Worm (Caenorhabditis elegans) whole organism, young adult: Measurements from ENCODE around the gene srbc-21.

Experiments
- B0019.2 ChIP-seq: fragments of 200-800 bp; sonication (Bioruptor generic); conservative IDR thresholded peaks from 2 replicates; pipeline ENCODE4 v1.3.6; 2022; ENCODE audit warnings: missing genetic modification reagents, missing genetic modification characterization, missing compliant biosample characterization
- B0035.1 ChIP-seq: sonication (generic microtip); optimal IDR thresholded peaks from 2 replicates; lab custom pipeline; 2016; ENCODE audit warnings: missing genetic modification characterization, mild to moderate bottlenecking, missing compliant biosample characterization, missing genotype, missing genetic modification reagents
- B0336.3 ChIP-seq: fragments of 200-800 bp; sonication (Bioruptor generic); IDR thresholded peaks from 2 replicates; pipeline ENCODE4 v1.3.6; 2022; ENCODE audit warnings: missing genetic modification characterization, missing compliant biosample characterization
- C06A6.2 ChIP-seq: fragments of 200-800 bp; sonication (Bioruptor generic); conservative IDR thresholded peaks from 2 replicates; pipeline ENCODE4 v1.3.6; 2022; ENCODE audit warnings: missing genetic modification characterization, missing compliant biosample characterization
- F33H1.4 ChIP-seq: fragments of 200-800 bp; sonication (Bioruptor generic); IDR thresholded peaks from 2 replicates; pipeline ENCODE4 v1.3.6; 2022; ENCODE audit warnings: missing genetic modification reagents, missing genetic modification characterization, missing compliant biosample characterization
- F37B4.10 ChIP-seq: fragments of 200-800 bp; sonication (Bioruptor generic); IDR thresholded peaks from 2 replicates; pipeline ENCODE4 v1.3.6; 2022; ENCODE audit warnings: missing genetic modification characterization, missing compliant biosample characterization
- F49E8.2 ChIP-seq: sonication (generic microtip); optimal IDR thresholded peaks from 3 replicates; lab custom pipeline; 2017; ENCODE audit warnings: missing genetic modification characterization, mild to moderate bottlenecking, missing compliant biosample characterization, antibody characterized with exemption, moderate library complexity; ENCODE audit not compliant: insufficient read depth
- F57A8.1 ChIP-seq: fragments of 200-800 bp; sonication (Bioruptor generic); optimal IDR thresholded peaks from 2 replicates; lab custom pipeline; 2018; ENCODE audit warnings: mild to moderate bottlenecking, missing genetic modification characterization, moderate library complexity, missing compliant biosample characterization
- F57C9.4 ChIP-seq: sonication (generic microtip); optimal IDR thresholded peaks from 2 replicates; lab custom pipeline; 2017; ENCODE audit warnings: mild to moderate bottlenecking, missing genetic modification characterization, missing compliant biosample characterization
- K11D2.4 ChIP-seq: fragments of 200-800 bp; sonication (Bioruptor generic); IDR thresholded peaks from 2 replicates; pipeline ENCODE4 v1.3.6; 2022; ENCODE audit warnings: missing genetic modification reagents, missing genetic modification characterization, missing compliant biosample characterization
- Y56A3A.18 ChIP-seq: fragments of 200-800 bp; sonication (Bioruptor generic); IDR thresholded peaks from 2 replicates; pipeline ENCODE4 v1.3.6; 2022; ENCODE audit warnings: missing genetic modification reagents, missing genetic modification characterization, missing compliant biosample characterization
- Y79H2A.3 ChIP-seq: fragments of 200-800 bp; sonication (Bioruptor generic); conservative IDR thresholded peaks from 2 replicates; pipeline ENCODE4 v1.3.6; 2022; ENCODE audit warnings: missing genetic modification reagents, missing genetic modification characterization, missing compliant biosample characterization
- ZK185.1 ChIP-seq: sonication (generic microtip); optimal IDR thresholded peaks from 2 replicates; lab custom pipeline; 2016; ENCODE audit warnings: mild to moderate bottlenecking, missing genetic modification characterization, missing compliant biosample characterization; ENCODE audit not compliant: poor library complexity, severe bottlenecking
- atf-7 ChIP-seq: sonication (generic microtip); optimal IDR thresholded peaks from 2 replicates; lab custom pipeline; 2017; ENCODE audit warnings: mild to moderate bottlenecking, missing genetic modification characterization, missing compliant biosample characterization
- attf-5 ChIP-seq: fragments of 200-800 bp; sonication (Bioruptor generic); optimal IDR thresholded peaks from 2 replicates; lab custom pipeline; 2018; ENCODE audit warnings: mild to moderate bottlenecking, missing genetic modification characterization, missing compliant biosample characterization
- attf-6 ChIP-seq: fragments of 200-800 bp; sonication (Bioruptor generic); IDR thresholded peaks from 2 replicates; pipeline ENCODE4 v1.3.6; 2022; ENCODE audit warnings: missing genetic modification reagents, missing genetic modification characterization, missing compliant biosample characterization
- cebp-1 ChIP-seq, 2 experiments: fragments of 200-800 bp in 1 of 2; sonication (Bioruptor generic) in 1 of 2; sonication (generic microtip) in 1 of 2; IDR thresholded peaks in 1 of 2; optimal IDR thresholded peaks in 1 of 2; 2 replicates each; pipeline versions ENCODE4 v1.3.6 to Lab custom; 2017 to 2022; ENCODE audit warnings: missing compliant biosample characterization in 2 of 2, missing genetic modification characterization in 2 of 2, mild to moderate bottlenecking in 1 of 2, missing genetic modification reagents in 1 of 2, moderate library complexity in 1 of 2
- die-1 ChIP-seq: sonication (generic microtip); optimal IDR thresholded peaks from 2 replicates; lab custom pipeline; 2016; ENCODE audit warnings: missing genotype, mild to moderate bottlenecking, missing genetic modification characterization, missing compliant biosample characterization
- dpl-1 ChIP-seq: fragments of 150-350 bp; optimal IDR thresholded peaks from 2 replicates; lab custom pipeline; 2014; ENCODE audit warnings: missing biosample characterization, missing genetic modification reagents, missing genetic modification characterization
- fkh-3 ChIP-seq: sonication (generic microtip); optimal IDR thresholded peaks from 2 replicates; lab custom pipeline; 2016; ENCODE audit warnings: mild to moderate bottlenecking, missing genetic modification characterization, missing compliant biosample characterization
- hmg-1.2 ChIP-seq: fragments of 200-800 bp; sonication (Bioruptor generic); IDR thresholded peaks from 2 replicates; pipeline ENCODE4 v1.3.6; 2022; ENCODE audit warnings: missing genetic modification reagents, missing genetic modification characterization, missing compliant biosample characterization
- hsf-1 ChIP-seq: fragments of 200-800 bp; sonication (Bioruptor generic); IDR thresholded peaks from 2 replicates; pipeline ENCODE4 v1.3.6; 2022; ENCODE audit warnings: missing genetic modification reagents, missing genetic modification characterization, missing compliant biosample characterization
- let-607 ChIP-seq, 2 experiments: fragments of 200-800 bp in 1 of 2; sonication (Bioruptor generic) in 1 of 2; sonication (generic microtip) in 1 of 2; optimal IDR thresholded peaks; 2 replicates each; lab custom pipeline; 2016 to 2018; ENCODE audit warnings: mild to moderate bottlenecking in 2 of 2, missing compliant biosample characterization in 2 of 2, missing genetic modification characterization in 2 of 2, moderate library complexity in 2 of 2, missing genotype in 1 of 2
- lin-54 ChIP-seq: fragments of 200-800 bp; sonication (Bioruptor generic); optimal IDR thresholded peaks from 2 replicates; lab custom pipeline; 2018; ENCODE audit warnings: mild to moderate bottlenecking, missing genetic modification characterization, missing compliant biosample characterization
- lsl-1 ChIP-seq: fragments of 200-800 bp; sonication (Bioruptor generic); optimal IDR thresholded peaks from 2 replicates; lab custom pipeline; 2018; ENCODE audit warnings: mild to moderate bottlenecking, missing genetic modification characterization, moderate library complexity, missing compliant biosample characterization
- mes-4 ChIP-seq: sonication (generic microtip); optimal IDR thresholded peaks from 2 replicates; lab custom pipeline; 2016; ENCODE audit warnings: missing genotype, missing genetic modification characterization, missing compliant biosample characterization
- mxl-1 ChIP-seq: sonication (generic microtip); optimal IDR thresholded peaks from 2 replicates; lab custom pipeline; 2016; ENCODE audit warnings: missing genetic modification characterization, missing compliant biosample characterization
- nfya-1 ChIP-seq: sonication (generic microtip); optimal IDR thresholded peaks from 2 replicates; lab custom pipeline; 2017; ENCODE audit warnings: antibody characterized with exemption, missing compliant biosample characterization, missing genetic modification characterization, borderline replicate concordance; ENCODE audit not compliant: insufficient read depth
- nfyb-1 ChIP-seq: fragments of 200-800 bp; sonication (Bioruptor generic); IDR thresholded peaks from 2 replicates; pipeline ENCODE4 v1.3.6; 2022; ENCODE audit warnings: missing genetic modification reagents, missing genetic modification characterization, missing compliant biosample characterization
- nhr-80 ChIP-seq: sonication (generic microtip); optimal IDR thresholded peaks from 2 replicates; lab custom pipeline; 2016; ENCODE audit warnings: missing genetic modification characterization, missing compliant biosample characterization
- snpc-1.1 ChIP-seq: sonication (generic microtip); optimal IDR thresholded peaks from 2 replicates; lab custom pipeline; 2017; ENCODE audit warnings: missing genetic modification characterization, mild to moderate bottlenecking, missing compliant biosample characterization, antibody characterized with exemption, moderate library complexity, missing genotype, missing genetic modification reagents; ENCODE audit not compliant: insufficient read depth
- snpc-4 ChIP-seq, 5 experiments: fragments of 150-350 bp in 1 of 5; sonication (generic microtip) in 4 of 5; optimal IDR thresholded peaks; 2 replicates each; lab custom pipeline; 2014 to 2018; ENCODE audit warnings: missing genetic modification characterization in 5 of 5, missing biosample characterization in 3 of 5, antibody characterized with exemption in 2 of 5, mild to moderate bottlenecking in 2 of 5, missing compliant biosample characterization in 2 of 5, missing genotype in 2 of 5, moderate library complexity in 2 of 5, missing genetic modification reagents in 1 of 5
- sptf-2 ChIP-seq: fragments of 200-800 bp; sonication (Bioruptor generic); optimal IDR thresholded peaks from 2 replicates; lab custom pipeline; 2018; ENCODE audit warnings: mild to moderate bottlenecking, missing genetic modification characterization, missing compliant biosample characterization
- tlf-1 ChIP-seq: fragments of 200-800 bp; sonication (Bioruptor generic); optimal IDR thresholded peaks from 2 replicates; lab custom pipeline; 2018; ENCODE audit warnings: mild to moderate bottlenecking, missing genetic modification characterization, missing compliant biosample characterization
- zfh-2 ChIP-seq: fragments of 200-800 bp; sonication (Bioruptor generic); conservative IDR thresholded peaks from 2 replicates; pipeline ENCODE4 v1.3.6; 2022; ENCODE audit warnings: missing genetic modification reagents, missing genetic modification characterization, missing compliant biosample characterization
- ztf-22 ChIP-seq: fragments of 200-800 bp; sonication (Bioruptor generic); optimal IDR thresholded peaks from 2 replicates; lab custom pipeline; 2018; ENCODE audit warnings: mild to moderate bottlenecking, missing genetic modification characterization, moderate library complexity, missing compliant biosample characterization
- ztf-25 ChIP-seq: fragments of 200-800 bp; sonication (Bioruptor generic); IDR thresholded peaks from 2 replicates; pipeline ENCODE4 v1.3.6; 2022; ENCODE audit warnings: missing genetic modification reagents, missing genetic modification characterization, missing compliant biosample characterization
- ztf-28 ChIP-seq: fragments of 200-800 bp; sonication (Bioruptor generic); IDR thresholded peaks from 2 replicates; pipeline ENCODE4 v1.3.6; 2022; ENCODE audit warnings: missing genetic modification reagents, missing genetic modification characterization, missing compliant biosample characterization
- ztf-3 ChIP-seq: fragments of 200-800 bp; sonication (Bioruptor generic); optimal IDR thresholded peaks from 2 replicates; lab custom pipeline; 2018; ENCODE audit warnings: mild to moderate bottlenecking, missing genetic modification characterization, missing compliant biosample characterization

srbc-21 gene

DNA sequence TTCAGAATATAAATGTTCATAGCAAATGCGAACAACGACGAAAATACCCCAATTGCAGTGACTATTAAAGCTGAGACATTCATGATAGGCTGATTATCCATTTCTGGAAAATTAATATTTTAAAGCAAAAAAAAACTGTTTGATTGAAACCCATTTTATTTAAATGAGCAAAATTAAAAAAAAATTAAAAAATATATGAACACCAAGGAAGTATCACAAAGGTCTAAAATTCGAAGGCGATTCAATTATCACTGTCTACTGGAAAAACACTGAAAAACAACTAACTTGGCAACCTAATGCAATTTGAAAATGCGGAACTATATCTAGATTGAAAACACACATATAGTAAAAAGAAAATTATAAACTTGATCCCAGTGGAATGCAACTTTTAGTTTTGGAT lies 35.8 kb downstream of the srbc-21 start, which contains the start of gene srbc-42:
Gene srbc-42, minus strand, starts transcription at position 101 of the 400 bp plus-strand sequence.
- TF ChIP-seq B0019.2 (GFP tag; lab: Robert Waterston, UW) (no peak), ztf-3 (GFP tag; lab: Kevin White, UChicago) (no peak)

DNA sequence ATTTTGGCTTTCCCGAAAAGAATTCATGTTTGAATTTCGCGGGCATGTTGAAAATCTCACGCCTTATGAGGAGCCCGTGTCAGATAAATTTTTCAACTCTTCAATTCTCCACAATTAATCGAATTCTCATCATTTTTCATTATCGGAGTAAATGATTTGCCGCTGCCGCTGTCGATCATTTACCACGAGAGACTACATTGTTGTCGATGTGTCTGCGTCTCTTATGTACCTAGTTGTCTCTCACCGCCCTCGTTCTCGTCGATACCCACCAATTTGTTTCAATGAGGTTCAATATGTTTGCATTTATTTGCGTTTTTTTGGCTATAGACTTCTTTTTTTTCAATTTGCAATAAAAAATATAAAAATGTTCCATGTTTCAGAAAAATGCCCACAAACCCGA lies 36.8 kb downstream of the srbc-21 start, which contains the start of gene nhr-13:
Gene nhr-13, plus strand, starts transcription at position 369 of the 400 bp plus-strand sequence.
- TF ChIP-seq die-1 (tag; lab: Kevin White, UChicago) (no peak), hmg-1.2 (GFP tag; lab: Robert Waterston, UW) (peak; percentile 92), nhr-80 (tag; lab: Kevin White, UChicago) (peak; percentile 47)

DNA sequence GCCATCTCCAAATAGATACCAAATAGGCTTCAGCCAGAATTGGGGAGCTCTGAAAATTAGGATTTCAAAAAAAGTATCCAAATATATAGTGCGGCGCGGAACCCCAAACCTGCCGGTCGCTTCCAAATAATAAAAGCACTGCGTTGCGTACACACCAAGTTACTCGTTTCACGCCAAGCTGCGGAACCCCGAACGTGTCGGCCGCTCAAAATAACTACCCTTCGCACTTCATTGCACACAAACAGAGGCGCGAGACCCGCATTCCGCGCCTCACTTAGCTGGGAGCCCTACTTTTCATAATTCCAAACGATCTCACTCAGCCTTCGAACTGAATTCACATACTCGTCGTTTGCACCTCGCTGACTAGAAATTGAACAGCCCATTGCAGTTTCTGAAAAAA lies 44.3 kb downstream of the srbc-21 start:
- no peak for TF ChIP-seq B0035.1
- TF ChIP-seq mxl-1 (tag; lab: Kevin White, UChicago), result no peak
- TF ChIP-seq nfyb-1 (GFP tag; lab: Robert Waterston, UW), result 0 out of 2 replicates have a peak, but pooled peaks have one; percentile 39
- no peak for TF ChIP-seq Y79H2A.3
- no peak for TF ChIP-seq ZK185.1 (tag; lab: Kevin White, UChicago)
- no peak for TF ChIP-seq Y56A3A.18 (GFP tag; lab: Robert Waterston, UW)
- TF ChIP-seq zfh-2 (GFP tag; lab: Robert Waterston, UW), result 0 out of 2 replicates have a peak, but pooled peaks have one; percentile 12
- TF ChIP-seq let-607 (tag; optimal IDR thresholded peaks at IDR 0.05; lab: Kevin White, UChicago), result no peak
- TF ChIP-seq snpc-4 (GFP tag; optimal IDR thresholded peaks at IDR 0.05; lab: Kevin White, UChicago), result no peak
- TF ChIP-seq snpc-4 (tag; optimal IDR thresholded peaks at IDR 0.05; lab: Kevin White, UChicago), result peak in 2 of 4 experiments; percentile 81 to 90
- TF ChIP-seq F33H1.4 (GFP tag; lab: Robert Waterston, UW), result no peak
- TF ChIP-seq atf-7 (tag; lab: Kevin White, UChicago), result no peak
- TF ChIP-seq cebp-1 (GFP tag; IDR thresholded peaks at IDR 0.05; lab: Robert Waterston, UW), result no peak
- no peak for TF ChIP-seq cebp-1 (tag; optimal IDR thresholded peaks at IDR 0.05; lab: Kevin White, UChicago)
- no peak for TF ChIP-seq F49E8.2 (tag; lab: Kevin White, UChicago)
- TF ChIP-seq F57C9.4 (tag; lab: Kevin White, UChicago), result no peak
- no peak for TF ChIP-seq F57A8.1 (GFP tag; lab: Kevin White, UChicago)
- no peak for TF ChIP-seq mes-4
- no peak for TF ChIP-seq tlf-1 (GFP tag; lab: Kevin White, UChicago)
- TF ChIP-seq snpc-1.1 (tag; lab: Kevin White, UChicago), result peak; percentile 37
- TF ChIP-seq attf-5, result no peak
- no peak for TF ChIP-seq fkh-3 (tag; lab: Kevin White, UChicago)
- no peak for TF ChIP-seq sptf-2 (GFP tag; lab: Kevin White, UChicago)
- TF ChIP-seq hmg-1.2 (GFP tag; lab: Robert Waterston, UW), result no peak
- TF ChIP-seq ztf-22 (GFP tag; lab: Kevin White, UChicago), result no peak
- TF ChIP-seq dpl-1 (GFP tag; lab: Kevin White, UChicago), result no peak
- TF ChIP-seq lsl-1 (GFP tag; lab: Kevin White, UChicago), result no peak
- no peak for TF ChIP-seq K11D2.4
- TF ChIP-seq lin-54 (GFP tag; lab: Kevin White, UChicago), result no peak
- no peak for TF ChIP-seq C06A6.2 (GFP tag; lab: Robert Waterston, UW)
- TF ChIP-seq ztf-25 (GFP tag; lab: Robert Waterston, UW), result no peak
- TF ChIP-seq attf-6 (GFP tag; lab: Robert Waterston, UW), result no peak
- TF ChIP-seq ztf-28 (GFP tag; lab: Robert Waterston, UW), result no peak
- TF ChIP-seq B0336.3, result no peak
- TF ChIP-seq F37B4.10, result 0 out of 2 replicates have a peak, but pooled peaks have one; percentile 72
- no peak for TF ChIP-seq nfya-1 (tag; lab: Kevin White, UChicago)
- no peak for TF ChIP-seq hsf-1 (GFP tag; lab: Robert Waterston, UW)
